Worm (Caenorhabditis elegans): ENCODE measurements around the gene Y66D12A.21.

Gene Y66D12A.21

DNA sequence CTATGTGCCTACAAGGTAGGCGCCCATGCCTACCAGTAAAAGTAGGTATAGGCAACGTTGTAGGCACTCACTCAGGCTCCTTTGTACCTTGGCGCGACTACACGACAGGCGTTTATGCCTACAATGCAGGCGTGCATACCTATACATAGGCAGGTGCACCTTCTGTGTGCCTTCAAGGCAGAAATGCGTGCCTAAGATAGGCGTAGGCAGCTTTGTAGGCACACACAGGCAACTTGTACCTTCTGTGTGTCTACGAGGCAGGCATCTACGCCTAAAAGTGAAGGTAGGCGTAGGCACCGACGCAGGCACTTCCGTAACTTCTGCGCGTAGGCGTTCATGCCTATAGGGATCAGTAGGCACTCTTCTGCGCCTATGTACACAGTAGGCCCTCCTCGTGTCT is 519 bp upstream of the Y66D12A.21 start:
- TF ChIP-seq ama-1 (optimal IDR thresholded peaks at IDR 0.05) = no peak
- no peak for TF ChIP-seq fkh-4 (tag; optimal IDR thresholded peaks at IDR 0.05; ENCODE audit: borderline replicate concordance)
- peak; percentile 95 for TF ChIP-seq alr-1 (tag; optimal IDR thresholded peaks at IDR 0.05; ENCODE audit: borderline replicate concordance)
- TF ChIP-seq xbp-1 (tag; optimal IDR thresholded peaks at IDR 0.05) = no peak
- TF ChIP-seq unc-30 (tag; optimal IDR thresholded peaks at IDR 0.05) = no peak

DNA sequence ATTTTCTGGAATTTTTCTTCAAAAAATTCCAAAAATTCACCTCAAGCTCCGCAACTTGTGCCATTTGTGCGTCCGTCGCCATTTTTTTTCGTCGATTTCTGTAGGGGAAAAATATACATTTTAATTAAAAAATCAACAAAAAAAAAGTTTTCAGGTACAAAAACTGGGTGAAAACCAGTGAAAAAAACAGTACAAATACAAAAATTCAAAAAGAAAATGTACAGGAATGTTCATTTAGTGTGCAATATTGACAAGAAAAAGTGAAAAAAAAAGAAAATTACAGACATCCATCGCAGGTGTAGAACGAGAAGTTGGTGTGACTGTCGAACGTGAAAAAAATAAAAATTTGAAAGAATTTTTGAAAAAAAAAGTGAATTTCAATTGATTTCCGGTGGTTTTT is 2.3 kb downstream of the Y66D12A.21 start, which contains the start of gene tin-10:
Gene tin-10 (minus strand): TSS at position 101 of the 400 bp plus-strand sequence.
- TF ChIP-seq lin-35 (GFP tag; optimal IDR thresholded peaks at IDR 0.05) (no peak), C16A3.4 (tag; optimal IDR thresholded peaks at IDR 0.05) (no peak), fkh-10 (GFP tag; optimal IDR thresholded peaks at IDR 0.05) (no peak), nhr-77 (tag; optimal IDR thresholded peaks at IDR 0.05) (no peak), nhr-28 (tag; optimal IDR thresholded peaks at IDR 0.05) (no peak)

ce11 chrIII:11500647-11501046 is 4.5 kb downstream of the Y66D12A.21 start, which contains the start of gene nars-2:
Gene nars-2 (minus strand): TSS chrIII:11500747.
- TF ChIP-seq F16B12.6 (tag; optimal IDR thresholded peaks at IDR 0.05) = no peak
- no peak for TF ChIP-seq mdl-1 (tag; optimal IDR thresholded peaks at IDR 0.05)
- no peak for TF ChIP-seq isw-1 (GFP tag; IDR thresholded peaks at IDR 0.05)
- TF ChIP-seq egl-13 (tag; optimal IDR thresholded peaks at IDR 0.05) = no peak
- no peak for TF ChIP-seq ceh-82 (tag; optimal IDR thresholded peaks at IDR 0.05)
- no peak for TF ChIP-seq ces-1 (GFP tag; optimal IDR thresholded peaks at IDR 0.05)
- TF ChIP-seq unc-62 (GFP tag; optimal IDR thresholded peaks at IDR 0.05) = no peak
- TF ChIP-seq dpl-1 (GFP tag; optimal IDR thresholded peaks at IDR 0.05) = no peak
- no peak for TF ChIP-seq mep-1 (tag; optimal IDR thresholded peaks at IDR 0.05)
- no peak for TF ChIP-seq lir-3 (tag; optimal IDR thresholded peaks at IDR 0.05; ENCODE audit: poor library complexity)
- no peak for TF ChIP-seq nhr-47 (tag; optimal IDR thresholded peaks at IDR 0.05)
- no peak for TF ChIP-seq ceh-63 (GFP tag; optimal IDR thresholded peaks at IDR 0.05)
- TF ChIP-seq zag-1 (tag; optimal IDR thresholded peaks at IDR 0.05) = no peak
- TF ChIP-seq nhr-28 (tag; optimal IDR thresholded peaks at IDR 0.05) = no peak
- TF ChIP-seq blmp-1 (tag; optimal IDR thresholded peaks at IDR 0.05) = no peak

DNA sequence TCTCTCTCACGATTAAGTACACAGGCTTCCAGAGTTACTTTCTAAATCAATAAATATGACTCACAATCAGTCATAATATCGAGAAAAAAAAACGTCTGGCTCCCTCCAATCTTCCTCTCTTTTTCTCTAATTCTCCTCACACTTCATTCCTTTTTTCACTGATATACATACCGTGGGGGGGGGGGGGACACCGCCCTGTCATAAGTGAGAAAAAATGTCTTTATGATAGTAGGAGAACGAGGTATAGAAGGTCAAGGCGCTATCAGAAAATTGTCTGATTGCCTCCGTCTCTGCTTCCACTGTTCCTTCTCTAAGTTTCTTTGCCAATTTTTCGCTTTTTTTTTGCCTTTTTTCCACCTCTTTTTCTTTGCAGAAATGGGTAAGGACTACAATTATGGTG is 8.6 kb downstream of the Y66D12A.21 start, which contains the start of gene Y66D12A.24:
Gene Y66D12A.24 (plus strand): TSS at position 370 of the 400 bp plus-strand sequence.
- no peak for TF ChIP-seq ceh-82 (tag; optimal IDR thresholded peaks at IDR 0.05)
- no peak for TF ChIP-seq swsn-7 (tag; optimal IDR thresholded peaks at IDR 0.05)
- peak; percentile 32 for TF ChIP-seq nhr-85 (tag)
- peak; percentile 16 for TF ChIP-seq tbx-2 (tag; optimal IDR thresholded peaks at IDR 0.05)
- TF ChIP-seq egl-27 (tag; optimal IDR thresholded peaks at IDR 0.05) = no peak
- no peak for TF ChIP-seq aly-2 (tag; optimal IDR thresholded peaks at IDR 0.05)
- TF ChIP-seq nhr-90 (tag; optimal IDR thresholded peaks at IDR 0.05; ENCODE audit: poor library complexity) = peak; percentile 5
- no peak for TF ChIP-seq nhr-76 (tag; optimal IDR thresholded peaks at IDR 0.05)
- no peak for TF ChIP-seq unc-130 (tag; optimal IDR thresholded peaks at IDR 0.05)
- no peak for TF ChIP-seq pax-3 (tag; optimal IDR thresholded peaks at IDR 0.05)
- no peak for TF ChIP-seq nhr-237 (tag; optimal IDR thresholded peaks at IDR 0.05)
- TF ChIP-seq ama-1 (optimal IDR thresholded peaks at IDR 0.05) = no peak
- no peak for TF ChIP-seq C34B4.2 (tag; optimal IDR thresholded peaks at IDR 0.05)
- TF ChIP-seq ceh-88 (GFP tag; IDR thresholded peaks at IDR 0.05) = no peak
- TF ChIP-seq pag-3 (tag; optimal IDR thresholded peaks at IDR 0.05; ENCODE audit: borderline replicate concordance, insufficient read depth) = no peak
- peak; percentile 5 for TF ChIP-seq nhr-20 (tag; optimal IDR thresholded peaks at IDR 0.05)
- TF ChIP-seq jun-1 (tag; optimal IDR thresholded peaks at IDR 0.05) = no peak
- TF ChIP-seq efl-1 (optimal IDR thresholded peaks at IDR 0.05) = no peak
- TF ChIP-seq efl-1 (GFP tag; optimal IDR thresholded peaks at IDR 0.05 in 1 of 2) = no peak
- peak; percentile 42 for TF ChIP-seq pqm-1 (tag; optimal IDR thresholded peaks at IDR 0.05)
- peak in 1 of 6 experiments; percentile 4 for TF ChIP-seq elt-3 (tag; optimal IDR thresholded peaks at IDR 0.05)
- TF ChIP-seq elt-2 (tag; optimal IDR thresholded peaks at IDR 0.05) = peak; percentile 24
- peak in 1 of 2 experiments; percentile 44 for TF ChIP-seq lin-35 (GFP tag; optimal IDR thresholded peaks at IDR 0.05)
- TF ChIP-seq ces-1 (GFP tag; optimal IDR thresholded peaks at IDR 0.05) = no peak
- TF ChIP-seq sup-37 (GFP tag; optimal IDR thresholded peaks at IDR 0.05) = no peak

Data from whole organism, L1 larva.